Fruit fly (Drosophila melanogaster) whole organism, prepupa: ENCODE results near the gene CG15820.

ENCODE experiments used
- CG7368 ChIP-seq: fragments of 200-800 bp; sonication (Bioruptor generic); optimal IDR thresholded peaks from 3 replicates; lab custom pipeline; 2016; ENCODE audit warnings: missing biosample characterization, missing genetic modification characterization
- Gug ChIP-seq: fragments of 200-800 bp; sonication (Bioruptor generic); IDR thresholded peaks from 2 replicates; pipeline ENCODE4 v1.3.6; 2022; ENCODE audit warnings: missing biosample characterization, missing genetic modification characterization
- Hr39 ChIP-seq: fragments of 200-800 bp; sonication (Bioruptor generic); optimal IDR thresholded peaks from 2 replicates; lab custom pipeline; 2016; ENCODE audit warnings: missing biosample characterization, missing genetic modification characterization
- svp ChIP-seq: fragments of 200-800 bp; sonication (Bioruptor generic); peaks from one replicate; lab custom pipeline; 2016; ENCODE audit warnings: missing biosample characterization, missing genetic modification characterization

dm6 chr3L:2157427-2157931 lies 16.7 kb downstream of the CG15820 start:
- TF ChIP-seq svp (no peak), Hr39 (no peak), CG7368 (GFP tag; lab: Kevin White, UChicago) (no peak), Gug (no peak)
